Worm (Caenorhabditis elegans): Measurements from ENCODE around the gene vab-3.

vab-3 gene

DNA sequence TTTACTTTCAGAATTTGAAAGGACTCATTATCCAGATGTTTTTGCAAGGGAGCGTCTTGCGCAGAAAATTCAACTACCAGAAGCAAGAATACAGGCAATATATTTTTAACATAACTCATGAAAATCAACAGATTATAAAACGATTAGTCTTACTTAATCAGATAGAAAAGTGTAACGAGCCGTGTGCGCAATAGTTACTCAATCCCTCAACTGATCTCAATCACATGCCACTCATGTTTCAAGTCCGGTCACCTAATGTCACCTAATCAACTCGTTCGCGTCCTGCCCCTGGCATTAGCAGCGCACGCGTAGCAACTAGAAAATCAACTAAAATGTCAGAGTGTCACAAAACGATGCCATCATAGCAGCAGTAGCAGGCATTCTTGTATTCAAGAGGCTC, 16.9 kb downstream of the vab-3 start:
- no peak for TF ChIP-seq ets-4 (GFP tag; optimal IDR thresholded peaks at IDR 0.05)
- TF ChIP-seq nfya-2 (GFP tag; IDR thresholded peaks at IDR 0.05) = no peak
- 0 out of 2 replicates have a peak, but pooled peaks have one; percentile 10 for TF ChIP-seq madf-8 (GFP tag; conservative IDR thresholded peaks at IDR 0.05)

DNA sequence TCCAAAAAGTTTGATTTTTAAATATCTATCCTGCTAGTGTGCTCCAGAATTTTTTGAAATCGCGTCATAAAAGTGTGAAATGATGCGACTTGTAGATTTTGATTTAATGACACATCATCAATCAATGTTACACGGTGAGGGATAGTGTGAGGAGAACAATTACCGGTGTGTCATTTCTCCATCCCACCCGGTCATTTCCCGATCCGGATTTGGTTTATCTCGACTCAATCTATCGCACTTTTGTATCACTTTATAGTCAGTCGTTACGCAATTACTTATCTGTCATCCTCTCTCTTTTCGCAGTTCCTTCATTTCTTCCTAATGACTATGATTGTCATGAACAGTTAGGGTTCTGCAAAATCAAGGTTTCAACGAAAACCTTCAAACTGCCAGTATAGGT, 20.5 kb downstream of the vab-3 start:
- TF ChIP-seq ceh-40 (GFP tag; IDR thresholded peaks at IDR 0.05) (no peak), ztf-22 (GFP tag; optimal IDR thresholded peaks at IDR 0.05) (no peak), snpc-1.3 (tag; optimal IDR thresholded peaks at IDR 0.05; ENCODE audit: insufficient read depth) (no peak), C17E4.6 (GFP tag; IDR thresholded peaks at IDR 0.05) (no peak), efl-1 (GFP tag; optimal IDR thresholded peaks at IDR 0.05) (no peak), unc-62 (GFP tag; optimal IDR thresholded peaks at IDR 0.05) (peak; percentile 82), nfya-2 (GFP tag; IDR thresholded peaks at IDR 0.05) (no peak), xnd-1 (tag; optimal IDR thresholded peaks at IDR 0.05) (no peak)

DNA sequence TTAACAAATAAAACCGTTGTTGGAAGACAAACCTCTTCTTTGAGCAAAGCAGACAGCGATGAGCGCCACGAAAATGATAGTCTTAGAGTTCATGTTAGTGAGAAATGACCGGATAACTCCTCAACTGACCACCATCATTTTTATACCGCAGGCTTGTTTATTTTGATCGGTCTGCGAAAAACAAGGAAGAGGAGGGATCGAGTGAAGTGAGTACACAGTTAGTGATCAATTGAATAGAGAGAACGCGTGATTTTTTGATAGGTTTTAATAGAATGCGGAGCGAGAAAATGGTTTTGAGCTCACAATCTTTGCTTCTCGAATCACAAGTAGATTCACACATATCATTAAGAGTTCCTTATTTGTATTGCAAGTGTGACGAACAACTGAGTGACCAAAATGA, 21.6 kb downstream of the vab-3 start, which contains the start of gene F14F3.4:
Gene F14F3.4 (minus strand): TSS at position 101 of the 400 bp plus-strand sequence.
- no peak for TF ChIP-seq zfh-2 (GFP tag; conservative IDR thresholded peaks at IDR 0.05)
- TF ChIP-seq let-607 (tag; optimal IDR thresholded peaks at IDR 0.05) = no peak
- TF ChIP-seq dpff-1 (tag; optimal IDR thresholded peaks at IDR 0.05) = no peak
- no peak for TF ChIP-seq efl-1 (GFP tag; optimal IDR thresholded peaks at IDR 0.05)
- TF ChIP-seq snpc-1.1 (tag; optimal IDR thresholded peaks at IDR 0.05; ENCODE audit: insufficient read depth) = no peak
- no peak for TF ChIP-seq atf-7 (tag; optimal IDR thresholded peaks at IDR 0.05)
- TF ChIP-seq Y53G8AR.9 (GFP tag; conservative IDR thresholded peaks at IDR 0.05) = no peak
- TF ChIP-seq repo-1 (tag; optimal IDR thresholded peaks at IDR 0.05) = no peak

DNA sequence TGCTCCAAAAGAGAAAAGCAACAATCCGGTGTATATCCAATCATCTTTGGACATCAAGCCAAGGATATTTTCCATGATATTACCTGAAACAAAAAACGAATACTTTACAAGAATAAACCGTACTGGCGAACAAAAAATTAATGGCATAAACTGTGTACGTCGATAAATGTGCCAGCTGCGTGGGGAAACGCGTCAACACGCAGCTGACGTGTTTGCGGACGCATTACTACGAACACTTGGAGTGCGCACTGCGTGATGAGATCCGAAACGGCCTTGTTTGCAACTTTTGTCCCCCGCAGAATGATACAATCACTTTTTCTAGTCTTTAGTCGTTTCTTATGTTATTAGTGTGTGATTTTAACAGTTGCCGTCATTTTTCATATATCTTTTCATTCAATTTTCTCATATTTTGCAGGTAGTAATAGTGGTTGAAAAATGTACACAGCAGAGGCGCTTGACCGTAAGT, 24.8 kb downstream of the vab-3 start, which contains the start of the genes mboa-7 and git-1:
Gene mboa-7 (minus strand): TSS at position 83 of the 466 bp plus-strand sequence.
Gene git-1 (plus strand): TSS at position 416 of the 466 bp plus-strand sequence.
- no peak for TF ChIP-seq hlh-26 (GFP tag; conservative IDR thresholded peaks at IDR 0.05)
- TF ChIP-seq Y56A3A.18 (GFP tag; IDR thresholded peaks at IDR 0.05) = no peak
- peak; percentile 6 for TF ChIP-seq attf-5 (GFP tag; optimal IDR thresholded peaks at IDR 0.05)
- peak; percentile 91 for TF ChIP-seq ztf-18 (tag; optimal IDR thresholded peaks at IDR 0.05)
- TF ChIP-seq ztf-6 (GFP tag; IDR thresholded peaks at IDR 0.05) = no peak
- TF ChIP-seq cebp-1 (GFP tag; IDR thresholded peaks at IDR 0.05) = no peak
- peak; percentile 59 for TF ChIP-seq cebp-1 (tag; optimal IDR thresholded peaks at IDR 0.05)
- no peak for TF ChIP-seq snpc-4 (GFP tag; optimal IDR thresholded peaks at IDR 0.05)
- no peak for TF ChIP-seq snpc-4 (tag; optimal IDR thresholded peaks at IDR 0.05)
- peak; percentile 67 for TF ChIP-seq dox-1 (GFP tag; IDR thresholded peaks at IDR 0.05)
- TF ChIP-seq nhr-80 (tag; optimal IDR thresholded peaks at IDR 0.05) = peak; percentile 71
- 0 out of 2 replicates have a peak, but pooled peaks have one; percentile 11 for TF ChIP-seq C06A6.2 (GFP tag; conservative IDR thresholded peaks at IDR 0.05)
- no peak for TF ChIP-seq rec-8 (tag; optimal IDR thresholded peaks at IDR 0.05)
- TF ChIP-seq ceh-91 (GFP tag; IDR thresholded peaks at IDR 0.05) = no peak
- peak; percentile 51 for TF ChIP-seq lin-40 (tag; optimal IDR thresholded peaks at IDR 0.05)
- TF ChIP-seq madf-10 (tag; optimal IDR thresholded peaks at IDR 0.05) = no peak
- TF ChIP-seq tbp1 (GFP tag; optimal IDR thresholded peaks at IDR 0.05) = peak; percentile 20
- no peak for TF ChIP-seq pha-4 (tag; optimal IDR thresholded peaks at IDR 0.05)
- TF ChIP-seq aptf-3 (GFP tag; IDR thresholded peaks at IDR 0.05) = no peak
- TF ChIP-seq attf-6 (GFP tag; IDR thresholded peaks at IDR 0.05) = no peak
- peak; percentile 15 for TF ChIP-seq ceh-27 (GFP tag; optimal IDR thresholded peaks at IDR 0.05)

Data from whole organism, young adult.